Fruit fly (Drosophila melanogaster) S2 (cell line): ENCODE data around the gene CG15548.

Experiments used
- CG8478 ChIP-seq: fragments of >200 bp; optimal IDR thresholded peaks from 2 replicates; lab custom pipeline; 2018
- CTCF ChIP-seq, 2 experiments: fragments of >200 bp; optimal IDR thresholded peaks; 2 replicates each; lab custom pipeline; 2018

DNA sequence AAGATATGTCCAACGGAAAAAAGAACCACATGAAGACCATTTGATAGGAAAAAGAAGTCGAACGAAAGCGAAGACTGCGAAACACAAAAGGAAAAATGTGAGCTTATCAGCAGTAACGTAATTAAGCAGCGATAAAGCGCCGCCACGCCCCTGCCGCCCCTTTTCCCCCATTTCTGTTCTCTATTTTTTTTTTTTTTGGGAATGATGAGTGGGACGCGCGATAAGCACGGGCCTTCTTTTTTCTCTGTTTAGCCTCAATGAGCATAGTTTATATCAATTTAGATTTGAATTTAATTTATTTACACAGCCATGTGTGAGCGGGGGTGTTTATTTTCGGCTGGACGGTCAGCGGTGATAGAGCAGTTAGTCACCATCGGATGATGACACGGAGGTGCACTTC lies 50.6 kb downstream of the CG15548 start:
- TF ChIP-seq CG8478 (no peak), CTCF (optimal IDR thresholded peaks at IDR 0.05; lab: Kevin White, UChicago) (no peak)
